Fruit fly (Drosophila melanogaster) whole organism, embryonic: Measurements from ENCODE around the gene osk.

Experiments
- Blimp-1 ChIP-seq: fragments of 200-800 bp; sonication (Bioruptor generic); optimal IDR thresholded peaks from 3 replicates; lab custom pipeline; 2018; ENCODE audit warnings: missing biosample characterization, missing genetic modification characterization, mild to moderate bottlenecking, moderate library complexity, missing genetic modification reagents
- BtbVII ChIP-seq: fragments of 200-800 bp; sonication (Bioruptor generic); optimal IDR thresholded peaks from 3 replicates; lab custom pipeline; 2017; ENCODE audit warnings: missing biosample characterization, mild to moderate bottlenecking, missing genetic modification characterization
- C15 ChIP-seq: fragments of 200-800 bp; sonication (Bioruptor generic); IDR thresholded peaks from 3 replicates; pipeline ENCODE4 v1.3.6; 2022; ENCODE audit warnings: missing biosample characterization, missing genetic modification characterization
- CG12104 ChIP-seq: fragments of 200-800 bp; sonication (Bioruptor generic); optimal IDR thresholded peaks from 3 replicates; lab custom pipeline; 2016; ENCODE audit warnings: missing biosample characterization, missing genetic modification characterization
- CG12299 ChIP-seq: fragments of 200-800 bp; sonication (Bioruptor generic); optimal IDR thresholded peaks from 2 replicates; lab custom pipeline; 2018; ENCODE audit warnings: missing biosample characterization, mild to moderate bottlenecking, missing genetic modification characterization
- CG12659 ChIP-seq: fragments of 200-800 bp; sonication (Bioruptor generic); optimal IDR thresholded peaks from 3 replicates; lab custom pipeline; 2017; ENCODE audit warnings: mild to moderate bottlenecking, missing biosample characterization, missing genetic modification reagents, missing genetic modification characterization
- CG13287 ChIP-seq: fragments of 200-800 bp; sonication (Bioruptor generic); IDR thresholded peaks from 2 replicates; pipeline ENCODE4 v1.3.6; 2022; ENCODE audit warnings: missing biosample characterization, missing genetic modification characterization; ENCODE audit not compliant: partially characterized antibody
- CG14050 ChIP-seq: fragments of 200-800 bp; sonication (Bioruptor generic); IDR thresholded peaks from 3 replicates; pipeline ENCODE4 v1.3.6; 2022; ENCODE audit warnings: missing biosample characterization, missing genetic modification characterization
- CG14860 ChIP-seq: fragments of 200-800 bp; sonication (Bioruptor generic); IDR thresholded peaks from 3 replicates; pipeline ENCODE4 v1.3.6; 2022; ENCODE audit warnings: missing biosample characterization, missing genetic modification characterization; ENCODE audit not compliant: partially characterized antibody
- CG2116 ChIP-seq: fragments of 200-800 bp; sonication (Bioruptor generic); optimal IDR thresholded peaks from 3 replicates; lab custom pipeline; 2018; ENCODE audit warnings: missing biosample characterization, mild to moderate bottlenecking, missing genetic modification characterization
- CG2129 ChIP-seq: fragments of 200-800 bp; sonication (Bioruptor generic); IDR thresholded peaks from 2 replicates; pipeline ENCODE4 v1.3.6; 2022; ENCODE audit warnings: missing biosample characterization, missing genetic modification characterization; ENCODE audit not compliant: partially characterized antibody
- CG2678 ChIP-seq: fragments of 200-800 bp; sonication (Bioruptor generic); optimal IDR thresholded peaks from 3 replicates; lab custom pipeline; 2019; ENCODE audit warnings: missing biosample characterization, mild to moderate bottlenecking, missing genetic modification characterization, moderate library complexity
- CG30020 ChIP-seq: fragments of 200-800 bp; optimal IDR thresholded peaks from 2 replicates; lab custom pipeline; 2019; ENCODE audit warnings: missing biosample characterization, mild to moderate bottlenecking, missing genetic modification characterization, moderate library complexity
- CG3407 ChIP-seq: fragments of 200-800 bp; sonication (Bioruptor generic); optimal IDR thresholded peaks from 2 replicates; lab custom pipeline; 2018; ENCODE audit warnings: missing biosample characterization, mild to moderate bottlenecking, missing genetic modification characterization
- CG34224 ChIP-seq: fragments of 200-800 bp; sonication (Bioruptor generic); IDR thresholded peaks from 3 replicates; pipeline ENCODE4 v1.3.6; 2022; ENCODE audit warnings: missing biosample characterization, missing genetic modification characterization; ENCODE audit not compliant: partially characterized antibody
- CG4854 ChIP-seq: fragments of 200-800 bp; sonication (Bioruptor generic); optimal IDR thresholded peaks from 2 replicates; lab custom pipeline; 2016; ENCODE audit warnings: missing biosample characterization, missing genetic modification characterization, inconsistent platforms
- CG5180 ChIP-seq: fragments of 200-800 bp; sonication (Bioruptor generic); optimal IDR thresholded peaks from 3 replicates; lab custom pipeline; 2017; ENCODE audit warnings: missing biosample characterization, missing genetic modification characterization, mild to moderate bottlenecking, moderate library complexity, missing genetic modification reagents
- CkIIα-i1 ChIP-seq: fragments of 200-800 bp; sonication (Bioruptor generic); IDR thresholded peaks from 2 replicates; pipeline ENCODE4 v1.3.6; 2022; ENCODE audit warnings: missing biosample characterization, missing genetic modification characterization
- D19B ChIP-seq: fragments of 200-800 bp; sonication (Bioruptor generic); optimal IDR thresholded peaks from 2 replicates; lab custom pipeline; 2017; ENCODE audit warnings: missing biosample characterization, mild to moderate bottlenecking, missing genetic modification characterization
- Dfd ChIP-seq, 2 experiments: fragments of >200 bp; optimal IDR thresholded peaks; 2 replicates each; lab custom pipeline; 2017; ENCODE audit warnings: missing biosample characterization in 2 of 2, missing genetic modification characterization in 2 of 2
- ERR ChIP-seq: fragments of 200-800 bp; sonication (Bioruptor generic); optimal IDR thresholded peaks from 2 replicates; lab custom pipeline; 2016; ENCODE audit warnings: missing biosample characterization, missing genetic modification characterization
- Fer3 ChIP-seq: fragments of 200-800 bp; sonication (Bioruptor generic); optimal IDR thresholded peaks from 2 replicates; lab custom pipeline; 2018; ENCODE audit warnings: missing biosample characterization, mild to moderate bottlenecking, missing genetic modification characterization, moderate library complexity
- GATAe ChIP-seq: fragments of 200-800 bp; sonication (Bioruptor generic); conservative IDR thresholded peaks from 2 replicates; pipeline ENCODE4 v1.3.6; 2022; ENCODE audit warnings: missing biosample characterization, missing genetic modification characterization
- HmgD ChIP-seq: fragments of 200-800 bp; sonication (Bioruptor generic); optimal IDR thresholded peaks from 3 replicates; lab custom pipeline; 2016; ENCODE audit warnings: missing biosample characterization, missing genetic modification characterization
- Hr51 ChIP-seq, 2 experiments: fragments of 200-800 bp; sonication (Bioruptor generic); optimal IDR thresholded peaks; 2 replicates in 1 of 2; 3 replicates in 1 of 2; lab custom pipeline; 2016 to 2018; ENCODE audit warnings: missing biosample characterization in 2 of 2, missing genetic modification characterization in 2 of 2, mild to moderate bottlenecking in 1 of 2, moderate library complexity in 1 of 2
- Lim3 ChIP-seq: fragments of 200-800 bp; sonication (Bioruptor generic); IDR thresholded peaks from 2 replicates; pipeline ENCODE4 v1.3.6; 2022; ENCODE audit warnings: missing biosample characterization, missing genetic modification characterization
- MESR4 ChIP-seq: fragments of 200-800 bp; sonication (Bioruptor generic); optimal IDR thresholded peaks from 2 replicates; lab custom pipeline; 2018; ENCODE audit warnings: missing biosample characterization, mild to moderate bottlenecking, missing genetic modification characterization, moderate library complexity
- Mrtf ChIP-seq: fragments of 200-800 bp; sonication (Bioruptor generic); IDR thresholded peaks from 3 replicates; pipeline ENCODE4 v1.3.6; 2022; ENCODE audit warnings: missing biosample characterization, missing genetic modification characterization
- Myb ChIP-seq: fragments of 200-800 bp; sonication (Bioruptor generic); optimal IDR thresholded peaks from 2 replicates; lab custom pipeline; 2016; ENCODE audit warnings: missing biosample characterization, missing genetic modification characterization
- NC2β ChIP-seq: fragments of 200-800 bp; sonication (Bioruptor generic); optimal IDR thresholded peaks from 2 replicates; lab custom pipeline; 2016; ENCODE audit warnings: missing biosample characterization, missing genetic modification characterization
- NFAT ChIP-seq: fragments of 200-800 bp; sonication (Bioruptor generic); IDR thresholded peaks from 2 replicates; pipeline ENCODE4 v1.3.6; 2022; ENCODE audit warnings: missing biosample characterization, missing genetic modification characterization
- Rfx ChIP-seq: fragments of 200-800 bp; sonication (Bioruptor generic); IDR thresholded peaks from 2 replicates; pipeline ENCODE4 v1.3.6; 2022; ENCODE audit warnings: missing biosample characterization, missing genetic modification characterization
- Sin3A ChIP-seq: fragments of >200 bp; optimal IDR thresholded peaks from 2 replicates; lab custom pipeline; 2018
- Sry-β ChIP-seq: fragments of 200-800 bp; sonication (Bioruptor generic); optimal IDR thresholded peaks from 2 replicates; lab custom pipeline; 2018; ENCODE audit warnings: missing biosample characterization, mild to moderate bottlenecking, missing genetic modification characterization, moderate library complexity
- ac ChIP-seq: fragments of 200-800 bp; sonication (Bioruptor generic); optimal IDR thresholded peaks from 3 replicates; lab custom pipeline; 2017; ENCODE audit warnings: missing biosample characterization, mild to moderate bottlenecking, missing genetic modification characterization
- ara ChIP-seq: fragments of 200-800 bp; sonication (Bioruptor generic); IDR thresholded peaks from 2 replicates; pipeline ENCODE4 v1.3.6; 2022; ENCODE audit warnings: missing biosample characterization, missing genetic modification characterization
- bab2 ChIP-seq: fragments of 200-800 bp; sonication (Bioruptor generic); optimal IDR thresholded peaks from 2 replicates; lab custom pipeline; 2016; ENCODE audit warnings: missing biosample characterization, missing genetic modification characterization
- bigmax ChIP-seq: fragments of 200-800 bp; sonication (Bioruptor generic); optimal IDR thresholded peaks from 2 replicates; lab custom pipeline; 2018; ENCODE audit warnings: missing biosample characterization, mild to moderate bottlenecking, missing genetic modification characterization
- chm ChIP-seq: fragments of 200-800 bp; sonication (Bioruptor generic); IDR thresholded peaks from 2 replicates; pipeline ENCODE4 v1.3.6; 2022; ENCODE audit warnings: missing biosample characterization, missing genetic modification characterization
- ci ChIP-seq: fragments of 200-800 bp; sonication (Bioruptor generic); IDR thresholded peaks from 3 replicates; pipeline ENCODE4 v1.3.6; 2022; ENCODE audit warnings: missing biosample characterization, missing genetic modification characterization
- ftz-f1 ChIP-seq: fragments of 200-800 bp; sonication (Bioruptor generic); optimal IDR thresholded peaks from 2 replicates; lab custom pipeline; 2016; ENCODE audit warnings: missing biosample characterization, missing genetic modification characterization
- gce ChIP-seq: fragments of 200-800 bp; sonication (Bioruptor generic); IDR thresholded peaks from 3 replicates; pipeline ENCODE4 v1.3.6; 2022; ENCODE audit warnings: missing biosample characterization, missing genetic modification characterization
- gcm ChIP-seq: fragments of 200-800 bp; sonication (Bioruptor generic); optimal IDR thresholded peaks from 2 replicates; lab custom pipeline; 2019; ENCODE audit warnings: missing biosample characterization, mild to moderate bottlenecking, missing genetic modification characterization, moderate library complexity
- gro ChIP-seq: fragments of 200-800 bp; sonication (Bioruptor generic); optimal IDR thresholded peaks from 2 replicates; lab custom pipeline; 2016; ENCODE audit warnings: missing biosample characterization, missing genetic modification characterization
- phol ChIP-seq: fragments of 200-800 bp; sonication (Bioruptor generic); optimal IDR thresholded peaks from 3 replicates; lab custom pipeline; 2018; ENCODE audit warnings: missing biosample characterization, mild to moderate bottlenecking, missing genetic modification characterization, moderate library complexity
- pum ChIP-seq: fragments of 200-800 bp; sonication (Bioruptor generic); optimal IDR thresholded peaks from 2 replicates; lab custom pipeline; 2016; ENCODE audit warnings: missing biosample characterization, missing genetic modification characterization
- seq ChIP-seq: fragments of 200-800 bp; sonication (Bioruptor generic); IDR thresholded peaks from 2 replicates; pipeline ENCODE4 v1.3.6; 2022; ENCODE audit warnings: missing biosample characterization, missing genetic modification characterization
- sima ChIP-seq: fragments of 200-800 bp; sonication (Bioruptor generic); optimal IDR thresholded peaks from 2 replicates; lab custom pipeline; 2016; ENCODE audit warnings: missing biosample characterization, missing genetic modification characterization
- sna ChIP-seq: fragments of 200-800 bp; sonication (Bioruptor generic); IDR thresholded peaks from 2 replicates; pipeline ENCODE4 v1.3.6; 2022; ENCODE audit warnings: missing biosample characterization, missing genetic modification characterization; ENCODE audit not compliant: partially characterized antibody
- tup ChIP-seq: fragments of 200-800 bp; sonication (Bioruptor generic); optimal IDR thresholded peaks from 2 replicates; lab custom pipeline; 2016; ENCODE audit warnings: missing biosample characterization, mild to moderate bottlenecking, missing genetic modification characterization, moderate library complexity
- wdn ChIP-seq: fragments of 200-800 bp; sonication (Bioruptor generic); IDR thresholded peaks from 2 replicates; pipeline ENCODE4 v1.3.6; 2022; ENCODE audit warnings: missing biosample characterization, missing genetic modification characterization

The osk gene

DNA sequence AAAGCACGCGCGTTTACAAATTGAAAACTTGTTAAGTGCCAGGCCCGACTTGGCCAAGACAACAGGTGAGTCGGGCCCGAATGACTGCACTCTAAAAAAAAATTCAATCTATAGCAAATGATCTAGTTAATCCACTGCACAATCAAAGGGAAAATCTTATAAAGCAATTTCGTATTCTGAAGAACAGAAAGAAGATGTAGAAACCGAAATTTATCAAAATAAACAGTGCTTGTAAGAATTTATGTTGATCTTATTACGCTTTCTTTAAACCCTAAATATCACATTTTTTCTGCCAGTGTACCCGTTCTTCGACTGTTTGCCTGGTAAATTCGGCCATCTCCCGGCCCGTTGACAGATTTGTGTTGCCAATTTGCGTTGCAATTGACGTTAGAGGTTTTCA, 38.2 kb upstream of the osk start (continued):
- TF ChIP-seq gcm (peak; percentile 56), bab2 (GFP tag; lab: Kevin White, UChicago) (peak; percentile 72), CG4854 (GFP tag; lab: Kevin White, UChicago) (no peak), pum (GFP tag; lab: Kevin White, UChicago) (peak; percentile 61), CG3407 (GFP tag; lab: Kevin White, UChicago) (peak; percentile 7), Hr51 (GFP tag; optimal IDR thresholded peaks at IDR 0.05; lab: Kevin White, UChicago) (peak; percentile 65 to 83), Sin3A (lab: Kevin White, UChicago) (no peak), CG12104 (GFP tag; lab: Kevin White, UChicago) (peak; percentile 40), CG2678 (tag; lab: Kevin White, UChicago) (peak; percentile 78), Lim3 (GFP tag; lab: Robert Waterston, UW) (no peak), ERR (GFP tag; lab: Kevin White, UChicago) (peak; percentile 51), sima (GFP tag; lab: Kevin White, UChicago) (no peak), CkIIα-i1 (no peak), NC2β (GFP tag; lab: Kevin White, UChicago) (peak; percentile 65), gce (no peak), NFAT (GFP tag; lab: Robert Waterston, UW) (no peak), CG2129 (no peak), BtbVII (GFP tag; lab: Kevin White, UChicago) (peak; percentile 70), gro (peak; percentile 23), phol (tag; lab: Kevin White, UChicago) (peak; percentile 74), Sry-β (GFP tag; lab: Kevin White, UChicago) (no peak), D19B (GFP tag; lab: Kevin White, UChicago) (no peak), tup (GFP tag; lab: Kevin White, UChicago) (no peak), C15 (GFP tag; lab: Robert Waterston, UW) (no peak), ac (GFP tag; lab: Kevin White, UChicago) (no peak), GATAe (GFP tag; lab: Robert Waterston, UW) (no peak), Myb (peak; percentile 54), chm (GFP tag; lab: Robert Waterston, UW) (no peak), CG30020 (no peak), sna (GFP tag; lab: Robert Waterston, UW) (no peak), CG14050 (GFP tag; lab: Robert Waterston, UW) (peak; percentile 44; the same call in 2 of the 3 replicates), CG5180 (peak; percentile 55), CG14860 (GFP tag; lab: Robert Waterston, UW) (no peak), Rfx (GFP tag; lab: Robert Waterston, UW) (peak; percentile 54; the same call in 1 of the 2 replicates), ci (GFP tag; lab: Robert Waterston, UW) (peak; percentile 74; the same call in 2 of the 3 replicates), CG2116 (GFP tag; lab: Kevin White, UChicago) (peak; percentile 19), CG13287 (GFP tag; lab: Robert Waterston, UW) (no peak), HmgD (GFP tag; lab: Kevin White, UChicago) (peak; percentile 16), ftz-f1 (GFP tag; lab: Kevin White, UChicago) (no peak), CG12299 (peak; percentile 29), wdn (GFP tag; lab: Robert Waterston, UW) (0 out of 2 replicates have a peak, but pooled peaks have one; percentile 24), Dfd (GFP tag; optimal IDR thresholded peaks at IDR 0.05; lab: Kevin White, UChicago) (no peak), CG12659 (GFP tag; lab: Kevin White, UChicago) (peak; percentile 63), bigmax (no peak), Blimp-1 (peak; percentile 68), seq (GFP tag; lab: Robert Waterston, UW) (peak; percentile 70), Fer3 (tag; lab: Kevin White, UChicago) (peak; percentile 62), Mrtf (0 out of 3 replicates have a peak, but pooled peaks have one; percentile 50), MESR4 (no peak), ara (GFP tag; lab: Robert Waterston, UW) (peak; percentile 14; the same call in 1 of the 2 replicates), CG34224 (GFP tag; lab: Robert Waterston, UW) (no peak)
